Fruit fly (Drosophila melanogaster) whole organism, embryonic: ENCODE results near the gene CG10874.

ENCODE experiments used
- Atf6 ChIP-seq: fragments of 200-800 bp; sonication (Bioruptor generic); IDR thresholded peaks from 2 replicates; pipeline ENCODE4 v1.3.6; 2022; ENCODE audit warnings: missing biosample characterization, missing genetic modification characterization
- CG10274 ChIP-seq: fragments of 200-800 bp; sonication (Bioruptor generic); optimal IDR thresholded peaks from 3 replicates; lab custom pipeline; 2017; ENCODE audit warnings: missing biosample characterization, mild to moderate bottlenecking, missing genetic modification characterization
- CG10543 ChIP-seq: fragments of 200-800 bp; sonication (Bioruptor generic); optimal IDR thresholded peaks from 3 replicates; lab custom pipeline; 2017; ENCODE audit warnings: missing biosample characterization, mild to moderate bottlenecking, missing genetic modification characterization, moderate library complexity
- CG10959 ChIP-seq: fragments of 200-800 bp; sonication (Bioruptor generic); IDR thresholded peaks from 2 replicates; pipeline ENCODE4 v1.3.6; 2022; ENCODE audit warnings: missing biosample characterization, missing genetic modification characterization
- CG11723 ChIP-seq: fragments of 200-800 bp; sonication (Bioruptor generic); optimal IDR thresholded peaks from 2 replicates; lab custom pipeline; 2017; ENCODE audit warnings: missing biosample characterization, mild to moderate bottlenecking, missing genetic modification characterization
- CG12744 ChIP-seq: fragments of 200-800 bp; sonication (Bioruptor generic); optimal IDR thresholded peaks from 2 replicates; lab custom pipeline; 2016; ENCODE audit warnings: missing biosample characterization, missing genetic modification characterization
- CG12942 ChIP-seq: fragments of 200-800 bp; sonication (Bioruptor generic); optimal IDR thresholded peaks from 3 replicates; lab custom pipeline; 2016; ENCODE audit warnings: missing biosample characterization, missing genetic modification characterization
- CG13296 ChIP-seq: fragments of 200-800 bp; sonication (Bioruptor generic); optimal IDR thresholded peaks from 3 replicates; lab custom pipeline; 2018; ENCODE audit warnings: missing biosample characterization, mild to moderate bottlenecking, missing genetic modification characterization
- CG1529 ChIP-seq: fragments of 200-800 bp; sonication (Bioruptor generic); optimal IDR thresholded peaks from 3 replicates; lab custom pipeline; 2018; ENCODE audit warnings: missing biosample characterization, missing genetic modification characterization
- CG15696 ChIP-seq: fragments of 200-800 bp; sonication (Bioruptor generic); optimal IDR thresholded peaks from 2 replicates; lab custom pipeline; 2019; ENCODE audit warnings: missing biosample characterization, mild to moderate bottlenecking, missing genetic modification characterization, moderate library complexity
- CG16815 ChIP-seq: fragments of 200-800 bp; sonication (Bioruptor generic); optimal IDR thresholded peaks from 3 replicates; lab custom pipeline; 2017; ENCODE audit warnings: missing biosample characterization, mild to moderate bottlenecking, missing genetic modification characterization
- CG17612 ChIP-seq: fragments of 200-800 bp; sonication (Bioruptor generic); IDR thresholded peaks from 2 replicates; pipeline ENCODE4 v1.3.6; 2022; ENCODE audit warnings: missing biosample characterization, missing genetic modification characterization
- CG17802 ChIP-seq: fragments of 200-800 bp; sonication (Bioruptor generic); optimal IDR thresholded peaks from 2 replicates; lab custom pipeline; 2018; ENCODE audit warnings: missing biosample characterization, mild to moderate bottlenecking, missing genetic modification characterization, moderate library complexity
- CG18476 ChIP-seq: fragments of 200-800 bp; sonication (Bioruptor generic); optimal IDR thresholded peaks from 2 replicates; lab custom pipeline; 2016; ENCODE audit warnings: missing biosample characterization, mild to moderate bottlenecking, missing genetic modification characterization
- CG2129 ChIP-seq: fragments of 200-800 bp; sonication (Bioruptor generic); IDR thresholded peaks from 2 replicates; pipeline ENCODE4 v1.3.6; 2022; ENCODE audit warnings: missing biosample characterization, missing genetic modification characterization; ENCODE audit not compliant: partially characterized antibody
- CG31224 ChIP-seq: fragments of 200-800 bp; sonication (Bioruptor generic); IDR thresholded peaks from 2 replicates; pipeline ENCODE4 v1.3.6; 2022; ENCODE audit warnings: missing biosample characterization, missing genetic modification characterization
- CG3995 ChIP-seq: fragments of 200-800 bp; sonication (Bioruptor generic); optimal IDR thresholded peaks from 3 replicates; lab custom pipeline; 2016; ENCODE audit warnings: missing biosample characterization, missing genetic modification characterization
- CG6254 ChIP-seq: fragments of 200-800 bp; sonication (Bioruptor generic); optimal IDR thresholded peaks from 3 replicates; lab custom pipeline; 2017; ENCODE audit warnings: mild to moderate bottlenecking, missing biosample characterization, missing genetic modification reagents, missing genetic modification characterization
- CG7556 ChIP-seq: fragments of 200-800 bp; sonication (Bioruptor generic); optimal IDR thresholded peaks from 2 replicates; lab custom pipeline; 2017; ENCODE audit warnings: missing biosample characterization, mild to moderate bottlenecking, missing genetic modification characterization
- CG7987 ChIP-seq: fragments of 200-800 bp; sonication (Bioruptor generic); optimal IDR thresholded peaks from 2 replicates; lab custom pipeline; 2018; ENCODE audit warnings: missing biosample characterization, mild to moderate bottlenecking, missing genetic modification characterization, moderate library complexity
- CG8281 ChIP-seq: fragments of 200-800 bp; sonication (Bioruptor generic); optimal IDR thresholded peaks from 2 replicates; lab custom pipeline; 2018; ENCODE audit warnings: missing biosample characterization, mild to moderate bottlenecking, missing genetic modification characterization, moderate library complexity
- CG8924 ChIP-seq: fragments of 200-800 bp; optimal IDR thresholded peaks from 3 replicates; lab custom pipeline; 2019; ENCODE audit warnings: missing biosample characterization, mild to moderate bottlenecking, missing genetic modification characterization, moderate library complexity
- CG9215 ChIP-seq: fragments of 200-800 bp; sonication (Bioruptor generic); IDR thresholded peaks from 2 replicates; pipeline ENCODE4 v1.3.6; 2022; ENCODE audit warnings: missing biosample characterization, missing genetic modification characterization
- CG9609 ChIP-seq: fragments of 200-800 bp; sonication (Bioruptor generic); optimal IDR thresholded peaks from 3 replicates; lab custom pipeline; 2016; ENCODE audit warnings: missing biosample characterization, missing genetic modification characterization
- CkIIα-i1 ChIP-seq: fragments of 200-800 bp; sonication (Bioruptor generic); IDR thresholded peaks from 2 replicates; pipeline ENCODE4 v1.3.6; 2022; ENCODE audit warnings: missing biosample characterization, missing genetic modification characterization
- GATAe ChIP-seq: fragments of 200-800 bp; sonication (Bioruptor generic); conservative IDR thresholded peaks from 2 replicates; pipeline ENCODE4 v1.3.6; 2022; ENCODE audit warnings: missing biosample characterization, missing genetic modification characterization
- Hmx ChIP-seq: fragments of 200-800 bp; sonication (Bioruptor generic); optimal IDR thresholded peaks from 2 replicates; lab custom pipeline; 2016; ENCODE audit warnings: missing biosample characterization, missing genetic modification characterization
- MTF-1 ChIP-seq: fragments of 200-800 bp; sonication (Bioruptor generic); optimal IDR thresholded peaks from 2 replicates; lab custom pipeline; 2018; ENCODE audit warnings: missing biosample characterization, mild to moderate bottlenecking, missing genetic modification characterization, borderline replicate concordance
- Meics ChIP-seq: fragments of 200-800 bp; sonication (Bioruptor generic); optimal IDR thresholded peaks from 2 replicates; lab custom pipeline; 2017; ENCODE audit warnings: missing biosample characterization, mild to moderate bottlenecking, missing genetic modification characterization
- Nf-YB ChIP-seq: fragments of 200-800 bp; sonication (Bioruptor generic); optimal IDR thresholded peaks from 3 replicates; lab custom pipeline; 2019; ENCODE audit warnings: missing biosample characterization, mild to moderate bottlenecking, missing genetic modification characterization, moderate library complexity
- Poxn ChIP-seq: fragments of 200-800 bp; sonication (Bioruptor generic); IDR thresholded peaks from 2 replicates; pipeline ENCODE4 v1.3.6; 2022; ENCODE audit warnings: missing biosample characterization, missing genetic modification characterization
- Xrp1 ChIP-seq: fragments of 200-800 bp; sonication (Bioruptor generic); IDR thresholded peaks from 2 replicates; pipeline ENCODE4 v1.3.6; 2022; ENCODE audit warnings: missing biosample characterization, missing genetic modification characterization
- YL-1 ChIP-seq: fragments of 200-800 bp; sonication (Bioruptor generic); optimal IDR thresholded peaks from 3 replicates; lab custom pipeline; 2017; ENCODE audit warnings: missing biosample characterization, mild to moderate bottlenecking, missing genetic modification characterization
- bowl ChIP-seq: fragments of 200-800 bp; sonication (Bioruptor generic); IDR thresholded peaks from 2 replicates; pipeline ENCODE4 v1.3.6; 2022; ENCODE audit warnings: missing biosample characterization, missing genetic modification characterization
- br ChIP-seq: fragments of >200 bp; optimal IDR thresholded peaks from 2 replicates; lab custom pipeline; 2017
- chm ChIP-seq: fragments of 200-800 bp; sonication (Bioruptor generic); IDR thresholded peaks from 2 replicates; pipeline ENCODE4 v1.3.6; 2022; ENCODE audit warnings: missing biosample characterization, missing genetic modification characterization
- ci ChIP-seq: fragments of 200-800 bp; sonication (Bioruptor generic); IDR thresholded peaks from 3 replicates; pipeline ENCODE4 v1.3.6; 2022; ENCODE audit warnings: missing biosample characterization, missing genetic modification characterization
- grn ChIP-seq: fragments of 200-800 bp; sonication (Bioruptor generic); optimal IDR thresholded peaks from 3 replicates; lab custom pipeline; 2017; ENCODE audit warnings: missing biosample characterization, missing genetic modification characterization
- gsb ChIP-seq: fragments of 200-800 bp; sonication (Bioruptor generic); IDR thresholded peaks from 2 replicates; pipeline ENCODE4 v1.3.6; 2022; ENCODE audit warnings: missing biosample characterization, missing genetic modification characterization
- hkb ChIP-seq, 2 experiments: fragments of 200-800 bp in 1 of 2; fragments of >200 bp in 1 of 2; sonication (Bioruptor generic) in 1 of 2; IDR thresholded peaks in 1 of 2; optimal IDR thresholded peaks in 1 of 2; 2 replicates each; pipeline versions ENCODE4 v1.3.6 to Lab custom; 2017 to 2022; ENCODE audit warnings: missing biosample characterization in 1 of 2, missing genetic modification characterization in 1 of 2
- hth ChIP-seq: fragments of >200 bp; optimal IDR thresholded peaks from 2 replicates; lab custom pipeline; 2017; ENCODE audit warnings: inconsistent platforms
- nmo ChIP-seq: fragments of 200-800 bp; sonication (Bioruptor generic); optimal IDR thresholded peaks from 2 replicates; lab custom pipeline; 2018; ENCODE audit warnings: missing biosample characterization, mild to moderate bottlenecking, missing genetic modification characterization, moderate library complexity
- salm ChIP-seq: fragments of 200-800 bp; sonication (Bioruptor generic); optimal IDR thresholded peaks from 2 replicates; lab custom pipeline; 2018; ENCODE audit warnings: missing biosample characterization, mild to moderate bottlenecking, missing genetic modification characterization
- so ChIP-seq: fragments of 200-800 bp; sonication (Bioruptor generic); IDR thresholded peaks from 3 replicates; pipeline ENCODE4 v1.3.6; 2022; ENCODE audit warnings: missing biosample characterization, missing genetic modification characterization
- toy ChIP-seq: fragments of 200-800 bp; sonication (Bioruptor generic); IDR thresholded peaks from 2 replicates; pipeline ENCODE4 v1.3.6; 2022; ENCODE audit warnings: missing biosample characterization, missing genetic modification characterization
- unpg ChIP-seq: fragments of 200-800 bp; sonication (Bioruptor generic); optimal IDR thresholded peaks from 3 replicates; lab custom pipeline; 2018; ENCODE audit warnings: missing biosample characterization, mild to moderate bottlenecking, missing genetic modification characterization, moderate library complexity
- usp ChIP-seq: fragments of >200 bp; optimal IDR thresholded peaks from 2 replicates; lab custom pipeline; 2017; ENCODE audit warnings: missing biosample characterization, missing genetic modification characterization
- zen ChIP-seq: fragments of 200-800 bp; sonication (Bioruptor generic); optimal IDR thresholded peaks from 3 replicates; lab custom pipeline; 2018; ENCODE audit warnings: missing biosample characterization, mild to moderate bottlenecking, missing genetic modification characterization, moderate library complexity
- zen2 ChIP-seq: fragments of 200-800 bp; sonication (Bioruptor generic); IDR thresholded peaks from 3 replicates; pipeline ENCODE4 v1.3.6; 2022; ENCODE audit warnings: missing biosample characterization, missing genetic modification characterization; ENCODE audit not compliant: partially characterized antibody
- zfh2 ChIP-seq: fragments of 200-800 bp; sonication (Bioruptor generic); optimal IDR thresholded peaks from 2 replicates; lab custom pipeline; 2016; ENCODE audit warnings: missing biosample characterization, missing genetic modification characterization

CG10874 gene

dm6 chr2L:2168184-2168893 lies 23.8 kb downstream of the CG10874 start (continued):
- TF ChIP-seq usp (no peak), zen (no peak), CG7556 (GFP tag; lab: Kevin White, UChicago) (no peak), CG8924 (tag; lab: Kevin White, UChicago) (peak; percentile 34), zfh2 (GFP tag; lab: Kevin White, UChicago) (no peak), ci (peak; percentile 68; the same call in 1 of the 3 replicates), chm (no peak), CG7987 (GFP tag; lab: Kevin White, UChicago) (peak; percentile 17), CG31224 (no peak), hkb (optimal IDR thresholded peaks at IDR 0.05; lab: Kevin White, UChicago) (no peak), hkb (GFP tag; IDR thresholded peaks at IDR 0.05; lab: Robert Waterston, UW) (peak; percentile 46), CG8281 (no peak), GATAe (peak; percentile 82), CG9609 (GFP tag; lab: Kevin White, UChicago) (no peak), CG12744 (GFP tag; lab: Kevin White, UChicago) (no peak), unpg (GFP tag; lab: Kevin White, UChicago) (peak; percentile 33), salm (tag; lab: Kevin White, UChicago) (peak; percentile 75), Meics (peak; percentile 40), CG1529 (peak; percentile 17), nmo (GFP tag; lab: Kevin White, UChicago) (no peak), so (GFP tag; lab: Robert Waterston, UW) (peak; percentile 31; the same call in 1 of the 3 replicates), YL-1 (GFP tag; lab: Kevin White, UChicago) (peak; percentile 5), CG10959 (GFP tag; lab: Robert Waterston, UW) (no peak), CG10543 (GFP tag; lab: Kevin White, UChicago) (peak; percentile 24), Hmx (GFP tag; lab: Kevin White, UChicago) (no peak), Xrp1 (GFP tag; lab: Robert Waterston, UW) (peak; percentile 32; the same call in 1 of the 2 replicates), CG9215 (GFP tag; lab: Robert Waterston, UW) (no peak), Nf-YB (GFP tag; lab: Kevin White, UChicago) (peak; percentile 13), CkIIα-i1 (GFP tag; lab: Robert Waterston, UW) (no peak), CG2129 (GFP tag; lab: Robert Waterston, UW) (no peak), CG17802 (tag; lab: Kevin White, UChicago) (no peak), CG13296 (peak; percentile 67), toy (no peak), CG10274 (peak; percentile 37), bowl (GFP tag; lab: Robert Waterston, UW) (no peak), CG17612 (no peak), grn (GFP tag; lab: Kevin White, UChicago) (peak; percentile 65), Poxn (GFP tag; lab: Robert Waterston, UW) (no peak), Atf6 (peak; percentile 31; the same call in 1 of the 2 replicates), br (lab: Kevin White, UChicago) (no peak), gsb (GFP tag; lab: Robert Waterston, UW) (no peak), CG3995 (GFP tag; lab: Kevin White, UChicago) (no peak), CG11723 (no peak), MTF-1 (GFP tag; lab: Kevin White, UChicago) (peak; percentile 45), hth (lab: Kevin White, UChicago) (no peak), CG16815 (GFP tag; lab: Kevin White, UChicago) (no peak), CG18476 (GFP tag; lab: Kevin White, UChicago) (no peak), zen2 (GFP tag; lab: Robert Waterston, UW) (0 out of 3 replicates have a peak, but pooled peaks have one; percentile 28), CG6254 (peak; percentile 49), CG12942 (no peak), CG15696 (tag; lab: Kevin White, UChicago) (peak; percentile 28)
